Fruit fly (Drosophila melanogaster): Measurements from ENCODE around the gene Nek2.

The Nek2 gene

dm6 chrX:7934679-7935078 lies 43.2 kb upstream of the Nek2 start, which contains the start of gene RpS14b (continued):
- TF ChIP-seq CG30403 (GFP tag; optimal IDR thresholded peaks at IDR 0.05) = peak; percentile 48
- TF ChIP-seq hbn (GFP tag; IDR thresholded peaks at IDR 0.05; ENCODE audit: partially characterized antibody) = peak; percentile 66
- TF ChIP-seq E2f2 (GFP tag; IDR thresholded peaks at IDR 0.05) = peak; percentile 60
- no peak for TF ChIP-seq CG8924 (tag; optimal IDR thresholded peaks at IDR 0.05)
- TF ChIP-seq dpn (GFP tag; optimal IDR thresholded peaks at IDR 0.05) = peak; percentile 15 to 55
- peak; percentile 40 for TF ChIP-seq CG4854 (GFP tag; optimal IDR thresholded peaks at IDR 0.05)
- no peak for TF ChIP-seq Gsc (GFP tag; IDR thresholded peaks at IDR 0.05)
- peak; percentile 36 for TF ChIP-seq Mad (GFP tag; optimal IDR thresholded peaks at IDR 0.05)
- TF ChIP-seq CG42726 (GFP tag; IDR thresholded peaks at IDR 0.05; ENCODE audit: partially characterized antibody) = peak; percentile 70; the same call in 1 of the 2 replicates
- TF ChIP-seq CG12155 (GFP tag; optimal IDR thresholded peaks at IDR 0.05) = no peak
- peak; percentile 51 for TF ChIP-seq scrt (GFP tag; optimal IDR thresholded peaks at IDR 0.05)
- no peak for TF ChIP-seq crol (GFP tag; IDR thresholded peaks at IDR 0.05)
- TF ChIP-seq ind (GFP tag; optimal IDR thresholded peaks at IDR 0.05) = peak; percentile 40
- TF ChIP-seq Rfx (GFP tag; IDR thresholded peaks at IDR 0.05) = peak; percentile 88
- TF ChIP-seq CG13424 (tag; optimal IDR thresholded peaks at IDR 0.05) = peak; percentile 23
- peak; percentile 6 for TF ChIP-seq grn (GFP tag; optimal IDR thresholded peaks at IDR 0.05)
- peak; percentile 1 for TF ChIP-seq tx (GFP tag; optimal IDR thresholded peaks at IDR 0.05)
- peak; percentile 82 for TF ChIP-seq CG13775 (GFP tag; optimal IDR thresholded peaks at IDR 0.05)
- TF ChIP-seq Neu2 (GFP tag; optimal IDR thresholded peaks at IDR 0.05; ENCODE audit: borderline replicate concordance) = no peak
- peak; percentile 24 for TF ChIP-seq CG17829 (tag; optimal IDR thresholded peaks at IDR 0.05)
- TF ChIP-seq CG11456 (GFP tag; IDR thresholded peaks at IDR 0.05) = peak; percentile 80; the same call in 2 of the 3 replicates
- peak; percentile 39 for TF ChIP-seq CG10431 (GFP tag; optimal IDR thresholded peaks at IDR 0.05)
- no peak for TF ChIP-seq tll (GFP tag; optimal IDR thresholded peaks at IDR 0.05)
- peak; percentile 46 for TF ChIP-seq Sin3A (optimal IDR thresholded peaks at IDR 0.05)
- TF ChIP-seq CG15073 (GFP tag; optimal IDR thresholded peaks at IDR 0.05) = no peak
- TF ChIP-seq CG33213 (GFP tag; optimal IDR thresholded peaks at IDR 0.05) = peak; percentile 66
- 0 out of 2 replicates have a peak, but pooled peaks have one; percentile 40 for TF ChIP-seq ttk (GFP tag; IDR thresholded peaks at IDR 0.05)
- TF ChIP-seq corto (GFP tag; optimal IDR thresholded peaks at IDR 0.05) = no peak
- no peak for TF ChIP-seq CG9215 (GFP tag; IDR thresholded peaks at IDR 0.05)
- peak; percentile 67; the same call in 2 of the 3 replicates for TF ChIP-seq ase (GFP tag; IDR thresholded peaks at IDR 0.05)
- TF ChIP-seq bowl (GFP tag; IDR thresholded peaks at IDR 0.05) = no peak
- TF ChIP-seq row (GFP tag; IDR thresholded peaks at IDR 0.05) = peak; percentile 53
- TF ChIP-seq zfh1 (GFP tag; IDR thresholded peaks at IDR 0.05) = peak; percentile 73
- peak; percentile 7 for TF ChIP-seq kah (GFP tag; optimal IDR thresholded peaks at IDR 0.05)
- TF ChIP-seq Optix (GFP tag; IDR thresholded peaks at IDR 0.05) = 0 out of 3 replicates have a peak, but pooled peaks have one; percentile 40
- TF ChIP-seq ranshi (GFP tag; IDR thresholded peaks at IDR 0.05) = peak; percentile 74
- TF ChIP-seq CG1602 (GFP tag; optimal IDR thresholded peaks at IDR 0.05) = no peak
- peak; percentile 83 for TF ChIP-seq CG32532 (GFP tag; IDR thresholded peaks at IDR 0.05)
- TF ChIP-seq CG3163 (GFP tag; optimal IDR thresholded peaks at IDR 0.05) = peak; percentile 9
- peak; percentile 88 for TF ChIP-seq Dref (GFP tag; IDR thresholded peaks at IDR 0.05)
- TF ChIP-seq CHES-1-like (GFP tag; optimal IDR thresholded peaks at IDR 0.05) = peak; percentile 77
- peak; percentile 47 for TF ChIP-seq mam (GFP tag; optimal IDR thresholded peaks at IDR 0.05)
- TF ChIP-seq toy (GFP tag; IDR thresholded peaks at IDR 0.05) = 0 out of 2 replicates have a peak, but pooled peaks have one; percentile 37
- peak; percentile 40 for TF ChIP-seq CG3407 (GFP tag; optimal IDR thresholded peaks at IDR 0.05)
- no peak for TF ChIP-seq D19A (tag; optimal IDR thresholded peaks at IDR 0.05)

Measured in whole organism, embryonic.